Worm (Caenorhabditis elegans) whole organism, L1 larva: ENCODE data around the gene dhhc-6.

Source experiments
- ama-1 ChIP-seq: fragments of 150-350 bp; optimal IDR thresholded peaks from 2 replicates; lab custom pipeline; 2014
- ceh-8 ChIP-seq: fragments of 200-800 bp; sonication (Bioruptor generic); optimal IDR thresholded peaks from 2 replicates; lab custom pipeline; 2018; ENCODE audit warnings: mild to moderate bottlenecking, missing genetic modification characterization, moderate library complexity, missing compliant biosample characterization
- mdl-1 ChIP-seq, 2 experiments: fragments of 150-350 bp; optimal IDR thresholded peaks; 2 replicates each; lab custom pipeline; 2014 to 2017; ENCODE audit warnings: missing biosample characterization in 2 of 2, missing genetic modification characterization in 2 of 2, inconsistent platforms in 1 of 2
- mep-1 ChIP-seq: fragments of 150-350 bp; optimal IDR thresholded peaks from 2 replicates; lab custom pipeline; 2014; ENCODE audit warnings: missing biosample characterization, missing genetic modification characterization
- nhr-12 ChIP-seq: sonication (generic microtip); optimal IDR thresholded peaks from 2 replicates; lab custom pipeline; 2017; ENCODE audit warnings: missing biosample characterization, missing genetic modification characterization
- nhr-77 ChIP-seq: fragments of 150-350 bp; optimal IDR thresholded peaks from 2 replicates; lab custom pipeline; 2014; ENCODE audit warnings: missing biosample characterization, missing genetic modification characterization
- snpc-4 ChIP-seq: fragments of 150-350 bp; optimal IDR thresholded peaks from 2 replicates; lab custom pipeline; 2014; ENCODE audit warnings: missing biosample characterization, missing genetic modification characterization
- sup-37 ChIP-seq: fragments of 200-800 bp; sonication (Bioruptor generic); optimal IDR thresholded peaks from 2 replicates; lab custom pipeline; 2018; ENCODE audit warnings: mild to moderate bottlenecking, missing genetic modification characterization, missing compliant biosample characterization

- no peak for TF ChIP-seq ceh-8
- TF ChIP-seq ama-1 (lab: Kevin White, UChicago), result no peak
- TF ChIP-seq nhr-77 (tag; lab: Kevin White, UChicago), result no peak
- TF ChIP-seq nhr-12 (tag; lab: Kevin White, UChicago), result no peak
- no peak for TF ChIP-seq snpc-4
- no peak for TF ChIP-seq sup-37 (GFP tag; lab: Kevin White, UChicago)
- no peak for TF ChIP-seq mdl-1 (tag; optimal IDR thresholded peaks at IDR 0.05; lab: Kevin White, UChicago)
- peak; percentile 9 for TF ChIP-seq mep-1 (tag; lab: Kevin White, UChicago)
Observed at ce11 chrIV:12157915-12158314, 33.2 kb downstream of the dhhc-6 start.
